Worm (Caenorhabditis elegans) whole organism, L4 larva: Measurements from ENCODE around the gene tag-243.

ENCODE experiments used
- F10B5.3 ChIP-seq: sonication (generic microtip); optimal IDR thresholded peaks from 2 replicates; lab custom pipeline; 2016; ENCODE audit warnings: mild to moderate bottlenecking, missing genetic modification characterization, missing compliant biosample characterization
- arid-1 ChIP-seq: fragments of 200-800 bp; sonication (Bioruptor generic); conservative IDR thresholded peaks from 2 replicates; pipeline ENCODE4 v1.3.6; 2022; ENCODE audit warnings: missing genetic modification reagents, missing genetic modification characterization, missing compliant biosample characterization
- ceh-28 ChIP-seq: fragments of 150-350 bp; optimal IDR thresholded peaks from 2 replicates; lab custom pipeline; 2014; ENCODE audit warnings: missing biosample characterization, missing genetic modification reagents, missing genetic modification characterization
- ceh-82 ChIP-seq: sonication (generic microtip); optimal IDR thresholded peaks from 2 replicates; lab custom pipeline; 2017; ENCODE audit warnings: missing biosample characterization, missing genetic modification characterization
- cey-2 ChIP-seq: sonication (generic microtip); optimal IDR thresholded peaks from 3 replicates; lab custom pipeline; 2017; ENCODE audit warnings: missing genetic modification characterization, mild to moderate bottlenecking, missing compliant biosample characterization, antibody characterized with exemption, borderline replicate concordance; ENCODE audit not compliant: insufficient read depth
- ctbp-1 ChIP-seq: fragments of 200-800 bp; sonication (Bioruptor generic); IDR thresholded peaks from 2 replicates; pipeline ENCODE4 v1.3.6; 2022; ENCODE audit warnings: missing genetic modification reagents, missing genetic modification characterization, missing compliant biosample characterization
- daf-12 ChIP-seq: fragments of 150-350 bp; optimal IDR thresholded peaks from 2 replicates; lab custom pipeline; 2014; ENCODE audit warnings: missing biosample characterization, missing genetic modification reagents, missing genetic modification characterization
- daf-16 ChIP-seq, 3 experiments: sonication (generic microtip); optimal IDR thresholded peaks; 2 replicates each; lab custom pipeline; 2016 to 2017; ENCODE audit warnings: missing genetic modification characterization in 3 of 3, missing genetic modification reagents in 3 of 3, mild to moderate bottlenecking in 2 of 3, missing compliant biosample characterization in 2 of 3, missing biosample characterization in 1 of 3, moderate library complexity in 1 of 3
- daf-8 ChIP-seq: fragments of 200-800 bp; sonication (Bioruptor generic); IDR thresholded peaks from 2 replicates; pipeline ENCODE4 v1.3.6; 2022; ENCODE audit warnings: missing genetic modification characterization, missing compliant biosample characterization
- dmd-6 ChIP-seq: fragments of 200-800 bp; sonication (Bioruptor generic); IDR thresholded peaks from 2 replicates; pipeline ENCODE4 v1.3.6; 2022; ENCODE audit warnings: missing genetic modification reagents, missing genetic modification characterization, missing compliant biosample characterization
- dmd-8 ChIP-seq: fragments of 200-800 bp; sonication (Bioruptor generic); IDR thresholded peaks from 2 replicates; pipeline ENCODE4 v1.3.6; 2022; ENCODE audit warnings: missing genetic modification characterization, missing compliant biosample characterization
- dmd-9 ChIP-seq: fragments of 200-800 bp; sonication (Bioruptor generic); IDR thresholded peaks from 2 replicates; pipeline ENCODE4 v1.3.6; 2022; ENCODE audit warnings: missing genetic modification reagents, missing genetic modification characterization, missing compliant biosample characterization
- dpl-1 ChIP-seq: fragments of 150-350 bp; optimal IDR thresholded peaks from 2 replicates; lab custom pipeline; 2014; ENCODE audit warnings: missing biosample characterization, missing genetic modification reagents, missing genetic modification characterization
- fkh-10 ChIP-seq: fragments of 150-350 bp; optimal IDR thresholded peaks from 2 replicates; lab custom pipeline; 2014; ENCODE audit warnings: missing biosample characterization, missing genetic modification reagents, missing genetic modification characterization
- hif-1 ChIP-seq, 2 experiments: sonication (generic microtip); optimal IDR thresholded peaks; 2 replicates each; lab custom pipeline; 2016 to 2017; ENCODE audit warnings: missing compliant biosample characterization in 2 of 2, missing genetic modification characterization in 2 of 2, missing genetic modification reagents in 2 of 2, missing genotype in 2 of 2, mild to moderate bottlenecking in 1 of 2
- hlh-11 ChIP-seq: fragments of 200-800 bp; sonication (Bioruptor generic); optimal IDR thresholded peaks from 2 replicates; lab custom pipeline; 2018; ENCODE audit warnings: mild to moderate bottlenecking, missing genetic modification characterization, missing compliant biosample characterization
- hmg-1.1 ChIP-seq: fragments of 200-800 bp; sonication (Bioruptor generic); IDR thresholded peaks from 2 replicates; pipeline ENCODE4 v1.3.6; 2022; ENCODE audit warnings: missing genetic modification reagents, missing genetic modification characterization, missing compliant biosample characterization
- lin-1 ChIP-seq: fragments of 200-800 bp; sonication (Bioruptor generic); IDR thresholded peaks from 2 replicates; pipeline ENCODE4 v1.3.6; 2022; ENCODE audit warnings: missing genetic modification reagents, missing genetic modification characterization, missing compliant biosample characterization
- lin-29 ChIP-seq: fragments of 200-800 bp; sonication (Bioruptor generic); IDR thresholded peaks from 2 replicates; pipeline ENCODE4 v1.3.6; 2022; ENCODE audit warnings: missing genetic modification reagents, missing genetic modification characterization, missing compliant biosample characterization
- lin-38 ChIP-seq: fragments of 200-800 bp; sonication (Bioruptor generic); IDR thresholded peaks from 2 replicates; pipeline ENCODE4 v1.3.6; 2022; ENCODE audit warnings: missing genetic modification reagents, missing genetic modification characterization, missing compliant biosample characterization
- lin-39 ChIP-seq: fragments of 150-350 bp; optimal IDR thresholded peaks from 2 replicates; lab custom pipeline; 2014; ENCODE audit warnings: missing biosample characterization, missing genetic modification reagents, missing genetic modification characterization
- lsy-2 ChIP-seq, 2 experiments: fragments of 150-350 bp in 1 of 2; sonication (generic microtip) in 1 of 2; optimal IDR thresholded peaks; 2 replicates each; lab custom pipeline; 2014 to 2017; ENCODE audit warnings: missing biosample characterization in 2 of 2, missing genetic modification characterization in 2 of 2
- madf-5 ChIP-seq, 2 experiments: fragments of 200-800 bp; sonication (Bioruptor generic); IDR thresholded peaks; 2 replicates each; pipeline ENCODE4 v1.3.6; 2022; ENCODE audit warnings: missing compliant biosample characterization in 2 of 2, missing genetic modification characterization in 2 of 2
- mdl-1 ChIP-seq, 2 experiments: fragments of 150-350 bp in 1 of 2; sonication (generic microtip) in 1 of 2; optimal IDR thresholded peaks; 2 replicates each; lab custom pipeline; 2014 to 2017; ENCODE audit warnings: missing biosample characterization in 2 of 2, missing genetic modification characterization in 2 of 2
- mdt-29 ChIP-seq: fragments of 200-800 bp; sonication (Bioruptor generic); IDR thresholded peaks from 2 replicates; pipeline ENCODE4 v1.3.6; 2022; ENCODE audit warnings: missing genetic modification reagents, missing genetic modification characterization, missing compliant biosample characterization
- mep-1 ChIP-seq: fragments of 150-350 bp; sonication (generic microtip); optimal IDR thresholded peaks from 3 replicates; lab custom pipeline; 2014; ENCODE audit warnings: missing biosample characterization, missing genetic modification characterization
- mxl-2 ChIP-seq: fragments of 200-800 bp; sonication (Bioruptor generic); conservative IDR thresholded peaks from 2 replicates; pipeline ENCODE4 v1.3.6; 2022; ENCODE audit warnings: missing genetic modification reagents, missing genetic modification characterization, missing compliant biosample characterization
- nhr-102 ChIP-seq: sonication (generic microtip); optimal IDR thresholded peaks from 2 replicates; lab custom pipeline; 2016; ENCODE audit warnings: mild to moderate bottlenecking, missing genetic modification characterization, moderate library complexity, missing compliant biosample characterization
- nhr-11 ChIP-seq: fragments of 150-350 bp; optimal IDR thresholded peaks from 2 replicates; lab custom pipeline; 2014; ENCODE audit warnings: missing biosample characterization, missing genetic modification characterization
- nhr-111 ChIP-seq: fragments of 200-800 bp; sonication (Bioruptor generic); optimal IDR thresholded peaks from 2 replicates; lab custom pipeline; 2018; ENCODE audit warnings: mild to moderate bottlenecking, missing genetic modification characterization, missing compliant biosample characterization
- nhr-25 ChIP-seq: sonication (generic microtip); optimal IDR thresholded peaks from 2 replicates; lab custom pipeline; 2017; ENCODE audit warnings: missing genetic modification characterization, mild to moderate bottlenecking, missing compliant biosample characterization, antibody characterized with exemption, moderate library complexity, borderline replicate concordance; ENCODE audit not compliant: insufficient read depth
- nhr-42 ChIP-seq: fragments of 200-800 bp; sonication (Bioruptor generic); IDR thresholded peaks from 2 replicates; pipeline ENCODE4 v1.3.6; 2022; ENCODE audit warnings: missing genetic modification characterization, missing compliant biosample characterization
- nhr-6 ChIP-seq: fragments of 150-350 bp; optimal IDR thresholded peaks from 2 replicates; lab custom pipeline; 2014; ENCODE audit warnings: missing biosample characterization, missing genetic modification characterization
- pha-4 ChIP-seq, 2 experiments: fragments of 150-350 bp in 1 of 2; fragments of 200-800 bp in 1 of 2; sonication (Bioruptor generic) in 1 of 2; IDR thresholded peaks in 1 of 2; optimal IDR thresholded peaks in 1 of 2; 2 replicates each; pipeline versions ENCODE4 v1.3.6 to Lab custom; 2014 to 2022; ENCODE audit warnings: missing genetic modification characterization in 2 of 2, missing genetic modification reagents in 2 of 2, missing biosample characterization in 1 of 2, missing compliant biosample characterization in 1 of 2
- pqm-1 ChIP-seq: sonication (generic microtip); optimal IDR thresholded peaks from 2 replicates; lab custom pipeline; 2017; ENCODE audit warnings: missing biosample characterization, missing genetic modification characterization
- rbr-2 ChIP-seq: sonication (generic microtip); optimal IDR thresholded peaks from 2 replicates; lab custom pipeline; 2016; ENCODE audit warnings: missing genotype, missing genetic modification characterization, missing compliant biosample characterization
- skn-1 ChIP-seq: fragments of 150-350 bp; optimal IDR thresholded peaks from 2 replicates; lab custom pipeline; 2014; ENCODE audit warnings: missing biosample characterization, missing genetic modification characterization
- snpc-1.2 ChIP-seq: fragments of 200-800 bp; sonication (Bioruptor generic); IDR thresholded peaks from 2 replicates; pipeline ENCODE4 v1.3.6; 2022; ENCODE audit warnings: missing genetic modification reagents, missing genetic modification characterization, missing compliant biosample characterization
- tra-1 ChIP-seq: fragments of 200-800 bp; sonication (Bioruptor generic); IDR thresholded peaks from 2 replicates; pipeline ENCODE4 v1.3.6; 2022; ENCODE audit warnings: missing genetic modification reagents, missing genetic modification characterization, missing compliant biosample characterization
- unc-39 ChIP-seq: sonication (generic microtip); optimal IDR thresholded peaks from 2 replicates; lab custom pipeline; 2017; ENCODE audit warnings: missing biosample characterization, missing genetic modification characterization
- unc-62 ChIP-seq, 3 experiments: fragments of 150-350 bp in 1 of 3; sonication (generic microtip); optimal IDR thresholded peaks in 2 of 3; peaks in 1 of 3; 1 replicate in 1 of 3; 2 replicates in 2 of 3; lab custom pipeline; 2014 to 2017; ENCODE audit warnings: missing biosample characterization in 3 of 3, missing genetic modification characterization in 3 of 3, missing genetic modification reagents in 3 of 3, missing genotype in 1 of 3
- zfp-2 ChIP-seq: sonication (generic microtip); optimal IDR thresholded peaks from 2 replicates; lab custom pipeline; 2016; ENCODE audit warnings: mild to moderate bottlenecking, missing genetic modification characterization, missing compliant biosample characterization
- zfp-3 ChIP-seq: fragments of 200-800 bp; sonication (Bioruptor generic); conservative IDR thresholded peaks from 2 replicates; pipeline ENCODE4 v1.3.6; 2022; ENCODE audit warnings: missing genetic modification reagents, missing genetic modification characterization, missing compliant biosample characterization
- ztf-11 ChIP-seq: fragments of 150-350 bp; optimal IDR thresholded peaks from 2 replicates; lab custom pipeline; 2014; ENCODE audit warnings: missing biosample characterization, missing genetic modification characterization

tag-243 gene

DNA sequence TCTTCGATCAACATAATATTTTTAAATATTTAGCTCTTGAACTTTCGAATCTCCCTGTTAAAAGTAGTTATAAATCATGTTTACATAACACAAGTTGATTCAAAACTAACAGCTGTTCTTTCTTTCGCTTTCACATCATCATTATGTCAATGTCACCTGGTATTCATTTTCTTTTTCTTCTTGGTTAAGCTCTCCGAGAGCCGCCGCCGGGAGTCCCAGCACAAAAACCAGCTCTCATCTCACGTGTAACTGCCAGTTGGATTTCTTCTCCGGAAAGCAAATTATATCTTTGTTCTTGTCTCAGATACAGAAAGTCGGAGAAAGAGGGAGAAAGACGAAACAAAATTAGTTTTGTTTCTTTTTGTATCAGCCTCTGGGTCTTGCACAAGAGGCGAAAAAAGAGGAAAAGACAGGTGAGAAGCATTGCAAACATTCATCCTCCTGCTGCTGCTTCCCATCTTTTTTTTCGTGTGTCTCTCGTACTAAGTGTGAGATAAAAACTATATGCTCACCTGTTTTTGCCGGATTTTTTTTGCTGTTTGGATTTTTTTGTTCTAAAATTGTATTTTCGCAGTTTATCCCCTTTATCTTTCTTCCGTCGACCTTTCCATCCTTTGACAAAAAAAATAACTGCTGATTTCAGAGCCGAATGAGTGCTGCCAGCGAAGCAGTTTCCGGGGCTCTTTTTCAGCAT, 43.2 kb upstream of the tag-243 start, which contains the start of gene F17C8.3:
Gene F17C8.3, plus strand, starts transcription at position 644 of the 694 bp plus-strand sequence.
- TF ChIP-seq tra-1 (0 out of 2 replicates have a peak, but pooled peaks have one; percentile 63), nhr-11 (tag; lab: Kevin White, UChicago) (peak; percentile 45), skn-1 (no peak), lsy-2 (tag; optimal IDR thresholded peaks at IDR 0.05; lab: Kevin White, UChicago) (peak in 1 of 2 experiments; percentile 29), daf-16 (GFP tag; optimal IDR thresholded peaks at IDR 0.05; lab: Kevin White, UChicago) (peak in 1 of 2 experiments; percentile 87), daf-16 (tag; optimal IDR thresholded peaks at IDR 0.05; lab: Kevin White, UChicago) (no peak), unc-62 (GFP tag; optimal IDR thresholded peaks at IDR 0.05 in 1 of 2; lab: Kevin White, UChicago) (peak in 1 of 2 experiments; percentile 93), unc-62 (tag; optimal IDR thresholded peaks at IDR 0.05; lab: Kevin White, UChicago) (no peak), mxl-2 (GFP tag; lab: Robert Waterston, UW) (no peak), hlh-11 (tag; lab: Kevin White, UChicago) (peak; percentile 69)

DNA sequence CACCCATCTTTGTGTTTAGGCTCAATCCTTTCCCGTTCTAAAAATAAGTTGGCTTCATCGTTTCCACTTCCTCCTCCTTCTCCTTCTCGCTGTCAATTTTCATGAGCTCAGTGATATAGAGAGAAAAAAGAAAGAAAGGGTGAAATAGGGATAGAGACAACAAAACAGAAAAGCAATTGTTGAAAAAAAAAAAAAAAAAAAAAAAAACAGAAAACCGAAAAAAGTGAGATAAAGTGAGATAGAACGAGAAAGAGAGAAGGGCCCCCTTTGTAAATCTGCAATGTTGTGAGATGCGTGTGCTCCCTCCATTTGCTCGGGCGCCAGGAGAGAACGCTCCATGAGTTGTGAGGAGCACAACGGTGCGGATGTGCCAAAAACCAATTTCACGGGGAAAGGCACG, 35.7 kb upstream of the tag-243 start:
- no peak for TF ChIP-seq dmd-8 (GFP tag; lab: Robert Waterston, UW)
- TF ChIP-seq unc-39 (tag; lab: Kevin White, UChicago) = no peak
- TF ChIP-seq nhr-11 (tag; lab: Kevin White, UChicago) = peak; percentile 4
- TF ChIP-seq lin-29 (GFP tag; lab: Robert Waterston, UW) = no peak
- no peak for TF ChIP-seq mdt-29 (GFP tag; lab: Robert Waterston, UW)
- no peak for TF ChIP-seq tra-1
- TF ChIP-seq nhr-25 (tag; lab: Kevin White, UChicago) = no peak
- TF ChIP-seq mxl-2 (GFP tag; lab: Robert Waterston, UW) = no peak
- no peak for TF ChIP-seq cey-2 (tag; lab: Kevin White, UChicago)
- TF ChIP-seq zfp-3 (GFP tag; lab: Robert Waterston, UW) = no peak
- no peak for TF ChIP-seq dmd-9 (GFP tag; lab: Robert Waterston, UW)
- TF ChIP-seq nhr-102 (tag; lab: Kevin White, UChicago) = no peak
- no peak for TF ChIP-seq daf-12 (tag; lab: Kevin White, UChicago)
- TF ChIP-seq lin-38 = no peak
- no peak for TF ChIP-seq nhr-42 (GFP tag; lab: Robert Waterston, UW)
- peak; percentile 42 for TF ChIP-seq mep-1
- peak in 1 of 2 experiments; percentile 34 for TF ChIP-seq lsy-2 (tag; optimal IDR thresholded peaks at IDR 0.05; lab: Kevin White, UChicago)
- TF ChIP-seq ceh-28 (tag; lab: Kevin White, UChicago) = no peak
- TF ChIP-seq dmd-6 (GFP tag; lab: Robert Waterston, UW) = no peak
- TF ChIP-seq ztf-11 = no peak
- TF ChIP-seq ctbp-1 (GFP tag; lab: Robert Waterston, UW) = peak; percentile 67; the same call in 1 of the 2 replicates
- TF ChIP-seq nhr-111 = no peak
- no peak for TF ChIP-seq mdl-1 (tag; optimal IDR thresholded peaks at IDR 0.05; lab: Kevin White, UChicago)
- TF ChIP-seq unc-62 (GFP tag; optimal IDR thresholded peaks at IDR 0.05 in 1 of 2; lab: Kevin White, UChicago) = peak in 1 of 2 experiments; percentile 70
- TF ChIP-seq unc-62 (tag; optimal IDR thresholded peaks at IDR 0.05; lab: Kevin White, UChicago) = no peak
- TF ChIP-seq lin-1 (GFP tag; lab: Robert Waterston, UW) = no peak
- no peak for TF ChIP-seq F10B5.3 (tag; lab: Kevin White, UChicago)
- no peak for TF ChIP-seq lin-39
- TF ChIP-seq arid-1 (GFP tag; lab: Robert Waterston, UW) = no peak
- TF ChIP-seq hif-1 (tag; optimal IDR thresholded peaks at IDR 0.05; lab: Kevin White, UChicago) = no peak
- TF ChIP-seq hmg-1.1 (GFP tag; lab: Robert Waterston, UW) = 0 out of 2 replicates have a peak, but pooled peaks have one; percentile 16
- TF ChIP-seq nhr-6 (tag; lab: Kevin White, UChicago) = no peak
- no peak for TF ChIP-seq daf-16 (GFP tag; optimal IDR thresholded peaks at IDR 0.05; lab: Kevin White, UChicago)
- no peak for TF ChIP-seq daf-16 (tag; optimal IDR thresholded peaks at IDR 0.05; lab: Kevin White, UChicago)
- peak; percentile 21 for TF ChIP-seq rbr-2 (tag; lab: Kevin White, UChicago)
- no peak for TF ChIP-seq dpl-1 (GFP tag; lab: Kevin White, UChicago)
- TF ChIP-seq fkh-10 (GFP tag; lab: Kevin White, UChicago) = peak; percentile 45
- TF ChIP-seq zfp-2 (tag; lab: Kevin White, UChicago) = no peak
- no peak for TF ChIP-seq daf-8 (GFP tag; lab: Robert Waterston, UW)
- TF ChIP-seq ceh-82 = no peak
- TF ChIP-seq pha-4 (GFP tag; IDR thresholded peaks at IDR 0.05; lab: Robert Waterston, UW) = no peak
- no peak for TF ChIP-seq pha-4 (tag; optimal IDR thresholded peaks at IDR 0.05; lab: Kevin White, UChicago)
- no peak for TF ChIP-seq madf-5 (GFP tag; IDR thresholded peaks at IDR 0.05; lab: Robert Waterston, UW)
- no peak for TF ChIP-seq snpc-1.2 (GFP tag; lab: Robert Waterston, UW)
- TF ChIP-seq pqm-1 = no peak
